Worm (Caenorhabditis elegans) whole organism, L2 larva: Measurements from ENCODE around the gene nhr-117.

Experiments
- R02D3.7 ChIP-seq: fragments of 150-350 bp; optimal IDR thresholded peaks from 2 replicates; lab custom pipeline; 2014; ENCODE audit warnings: missing biosample characterization, missing genetic modification characterization
- blmp-1 ChIP-seq: sonication (generic microtip); optimal IDR thresholded peaks from 2 replicates; lab custom pipeline; 2017; ENCODE audit warnings: missing genetic modification characterization, mild to moderate bottlenecking, missing compliant biosample characterization, antibody characterized with exemption, moderate library complexity; ENCODE audit not compliant: insufficient read depth
- ceh-16 ChIP-seq: fragments of 150-350 bp; optimal IDR thresholded peaks from 2 replicates; lab custom pipeline; 2014; ENCODE audit warnings: missing biosample characterization, missing genetic modification characterization
- ceh-82 ChIP-seq: fragments of 150-350 bp; optimal IDR thresholded peaks from 2 replicates; lab custom pipeline; 2014; ENCODE audit warnings: missing biosample characterization, missing genetic modification characterization
- dmd-4 ChIP-seq: sonication (generic microtip); optimal IDR thresholded peaks from 2 replicates; lab custom pipeline; 2017; ENCODE audit warnings: missing biosample characterization, missing genetic modification characterization
- lin-13 ChIP-seq: fragments of 150-350 bp; optimal IDR thresholded peaks from 2 replicates; lab custom pipeline; 2014; ENCODE audit warnings: missing biosample characterization, missing genetic modification reagents, missing genetic modification characterization
- nhr-21 ChIP-seq: fragments of 150-350 bp; optimal IDR thresholded peaks from 2 replicates; lab custom pipeline; 2014; ENCODE audit warnings: missing biosample characterization, missing genetic modification characterization
- nhr-237 ChIP-seq: fragments of 150-350 bp; optimal IDR thresholded peaks from 2 replicates; lab custom pipeline; 2014; ENCODE audit warnings: missing biosample characterization, missing genetic modification characterization
- snpc-4 ChIP-seq: fragments of 150-350 bp; optimal IDR thresholded peaks from 2 replicates; lab custom pipeline; 2014; ENCODE audit warnings: missing biosample characterization, missing genetic modification characterization
- unc-39 ChIP-seq: fragments of 150-350 bp; optimal IDR thresholded peaks from 2 replicates; lab custom pipeline; 2014; ENCODE audit warnings: missing biosample characterization, missing genetic modification characterization
- ztf-11 ChIP-seq: sonication (generic microtip); optimal IDR thresholded peaks from 2 replicates; lab custom pipeline; 2017; ENCODE audit warnings: missing biosample characterization, missing genetic modification characterization
- ztf-4 ChIP-seq: fragments of 150-350 bp; optimal IDR thresholded peaks from 2 replicates; lab custom pipeline; 2014; ENCODE audit warnings: missing biosample characterization, missing genetic modification characterization

ce11 chrV:1618760-1619159 is 2.6 kb downstream of the nhr-117 start, which contains the start of gene nhr-179:
- TF ChIP-seq nhr-237 (tag; lab: Kevin White, UChicago) = no peak
- TF ChIP-seq ceh-82 (tag; lab: Kevin White, UChicago) = no peak
- no peak for TF ChIP-seq unc-39 (tag; lab: Kevin White, UChicago)
- TF ChIP-seq snpc-4 (tag; lab: Kevin White, UChicago) = no peak
- no peak for TF ChIP-seq ztf-11
- TF ChIP-seq lin-13 (GFP tag; lab: Kevin White, UChicago) = no peak
- TF ChIP-seq ztf-4 (tag; lab: Kevin White, UChicago) = no peak
- no peak for TF ChIP-seq ceh-16 (tag; lab: Kevin White, UChicago)
- TF ChIP-seq blmp-1 (tag; lab: Kevin White, UChicago) = no peak
- no peak for TF ChIP-seq R02D3.7 (tag; lab: Kevin White, UChicago)
- no peak for TF ChIP-seq dmd-4 (tag; lab: Kevin White, UChicago)
- no peak for TF ChIP-seq nhr-21 (tag; lab: Kevin White, UChicago)
